Worm (Caenorhabditis elegans): Measurements from ENCODE around the gene asd-1.

Gene asd-1

DNA sequence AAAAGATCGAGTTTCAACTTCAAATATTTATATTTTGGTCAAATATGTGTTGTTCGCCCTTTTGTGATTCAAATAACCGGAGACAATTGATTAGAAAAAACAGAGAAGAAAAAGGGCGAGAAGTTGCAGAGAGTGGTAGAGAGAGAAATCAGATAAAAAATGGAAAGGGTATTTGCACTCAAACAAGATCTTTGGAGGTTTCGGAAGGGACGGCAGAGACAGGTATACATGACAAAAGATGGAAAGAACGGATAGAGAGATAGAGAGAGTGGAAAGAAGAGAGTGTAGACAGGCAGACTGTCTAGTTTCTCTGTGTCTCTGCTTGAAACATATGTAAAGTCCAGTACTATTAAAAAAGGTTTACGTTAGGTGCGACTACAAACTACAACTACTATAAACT, 39.1 kb downstream of the asd-1 start (continued):
- peak; percentile 30 for TF ChIP-seq mes-2 (tag; optimal IDR thresholded peaks at IDR 0.05; ENCODE audit: poor library complexity, severe bottlenecking)
- TF ChIP-seq nhr-77 (tag; optimal IDR thresholded peaks at IDR 0.05), result no peak
- no peak for TF ChIP-seq ama-1 (optimal IDR thresholded peaks at IDR 0.05)
- TF ChIP-seq rbr-2 (tag; optimal IDR thresholded peaks at IDR 0.05), result no peak
- no peak for TF ChIP-seq sdz-12 (GFP tag; optimal IDR thresholded peaks at IDR 0.05)
- TF ChIP-seq mep-1 (tag; optimal IDR thresholded peaks at IDR 0.05), result peak; percentile 41
- TF ChIP-seq nhr-28 (tag; optimal IDR thresholded peaks at IDR 0.05), result peak; percentile 61
- TF ChIP-seq Y5F2A.4 (GFP tag; optimal IDR thresholded peaks at IDR 0.05), result no peak
- TF ChIP-seq ceh-20 (GFP tag; IDR thresholded peaks at IDR 0.05), result no peak
- TF ChIP-seq ztf-7 (tag; optimal IDR thresholded peaks at IDR 0.05), result no peak
- no peak for TF ChIP-seq F44E2.7 (GFP tag; IDR thresholded peaks at IDR 0.05)
- no peak for TF ChIP-seq F37D6.2 (tag; optimal IDR thresholded peaks at IDR 0.05)
- peak; percentile 59 for TF ChIP-seq nhr-25 (tag; optimal IDR thresholded peaks at IDR 0.05; ENCODE audit: borderline replicate concordance, insufficient read depth)
- peak; percentile 64 for TF ChIP-seq hlh-11 (tag; optimal IDR thresholded peaks at IDR 0.05)
- peak; percentile 89 for TF ChIP-seq lin-13 (GFP tag; optimal IDR thresholded peaks at IDR 0.05)
- TF ChIP-seq madf-9 (GFP tag; conservative IDR thresholded peaks at IDR 0.05), result no peak
- peak; percentile 73 for TF ChIP-seq aha-1 (tag)
- TF ChIP-seq daf-8 (GFP tag; IDR thresholded peaks at IDR 0.05), result no peak
- no peak for TF ChIP-seq ceh-28 (tag; optimal IDR thresholded peaks at IDR 0.05)
- TF ChIP-seq nhr-42 (GFP tag; IDR thresholded peaks at IDR 0.05), result no peak
- no peak for TF ChIP-seq jun-1 (tag; optimal IDR thresholded peaks at IDR 0.05)
- TF ChIP-seq egl-43 (GFP tag; IDR thresholded peaks at IDR 0.05), result no peak
- TF ChIP-seq daf-19 (GFP tag; conservative IDR thresholded peaks at IDR 0.05), result no peak
- no peak for TF ChIP-seq F26F4.8 (GFP tag; conservative IDR thresholded peaks at IDR 0.05)
- TF ChIP-seq madf-5 (GFP tag; IDR thresholded peaks at IDR 0.05), result no peak
- TF ChIP-seq lin-29 (GFP tag; IDR thresholded peaks at IDR 0.05), result no peak
- TF ChIP-seq skn-1 (tag; optimal IDR thresholded peaks at IDR 0.05), result no peak
- TF ChIP-seq Y105C5A.15 (GFP tag; IDR thresholded peaks at IDR 0.05), result no peak
- TF ChIP-seq attf-4 (tag; optimal IDR thresholded peaks at IDR 0.05), result no peak
- no peak for TF ChIP-seq dve-1 (tag; optimal IDR thresholded peaks at IDR 0.05; ENCODE audit: insufficient read depth)
- TF ChIP-seq arid-1 (GFP tag; conservative IDR thresholded peaks at IDR 0.05), result no peak
- TF ChIP-seq mxl-3 (GFP tag; optimal IDR thresholded peaks at IDR 0.05), result peak; percentile 35
- TF ChIP-seq ces-1 (GFP tag; optimal IDR thresholded peaks at IDR 0.05), result no peak
- TF ChIP-seq nhr-6 (tag; optimal IDR thresholded peaks at IDR 0.05), result no peak
- no peak for TF ChIP-seq lin-1 (GFP tag; IDR thresholded peaks at IDR 0.05)
- no peak for TF ChIP-seq lim-7 (GFP tag; IDR thresholded peaks at IDR 0.05)
- no peak for TF ChIP-seq set-16 (GFP tag; IDR thresholded peaks at IDR 0.05)
- no peak for TF ChIP-seq zfp-3 (GFP tag; conservative IDR thresholded peaks at IDR 0.05)
- no peak for TF ChIP-seq nhr-102 (tag; optimal IDR thresholded peaks at IDR 0.05)
- no peak for TF ChIP-seq ztf-11 (tag; optimal IDR thresholded peaks at IDR 0.05)
- no peak for TF ChIP-seq php-3 (GFP tag; IDR thresholded peaks at IDR 0.05)
- TF ChIP-seq hmg-1.1 (GFP tag; IDR thresholded peaks at IDR 0.05), result peak; percentile 27; the same call in 1 of the 2 replicates
- TF ChIP-seq pha-4 (GFP tag; IDR thresholded peaks at IDR 0.05), result no peak
- TF ChIP-seq pha-4 (tag; optimal IDR thresholded peaks at IDR 0.05), result no peak
- TF ChIP-seq spr-1 (tag; optimal IDR thresholded peaks at IDR 0.05), result no peak
- TF ChIP-seq lir-3 (tag; optimal IDR thresholded peaks at IDR 0.05), result no peak
- no peak for TF ChIP-seq pqm-1 (tag; optimal IDR thresholded peaks at IDR 0.05)
- no peak for TF ChIP-seq mdt-29 (GFP tag; IDR thresholded peaks at IDR 0.05)
- no peak for TF ChIP-seq vab-7 (GFP tag; IDR thresholded peaks at IDR 0.05)
- no peak for TF ChIP-seq zip-11 (GFP tag; IDR thresholded peaks at IDR 0.05)
- TF ChIP-seq tag-97 (GFP tag; IDR thresholded peaks at IDR 0.05), result no peak
- no peak for TF ChIP-seq gei-8 (GFP tag; optimal IDR thresholded peaks at IDR 0.05)
- TF ChIP-seq unc-39 (tag; optimal IDR thresholded peaks at IDR 0.05), result no peak
